Worm (Caenorhabditis elegans) whole organism, L4/young adult: ENCODE measurements around the gene tftc-3.

Experiments
- W03F9.2 ChIP-seq: fragments of 150-350 bp; optimal IDR thresholded peaks from 2 replicates; lab custom pipeline; 2014; ENCODE audit warnings: missing biosample characterization, missing genetic modification characterization
- dao-5 ChIP-seq: sonication (generic microtip); optimal IDR thresholded peaks from 2 replicates; lab custom pipeline; 2016; ENCODE audit warnings: missing genotype, missing genetic modification characterization, moderate library complexity, missing compliant biosample characterization
- him-1 ChIP-seq: sonication (generic microtip); optimal IDR thresholded peaks from 2 replicates; lab custom pipeline; 2016; ENCODE audit warnings: missing genotype, missing genetic modification reagents, missing genetic modification characterization, missing compliant biosample characterization

ce11 chrV:10191242-10191641 is 18.9 kb downstream of the tftc-3 start:
- TF ChIP-seq him-1 (tag; lab: Kevin White, UChicago) (no peak), dao-5 (tag; lab: Kevin White, UChicago) (no peak), W03F9.2 (no peak)
